Worm (Caenorhabditis elegans) whole organism, young adult: ENCODE measurements around the gene Y57A10C.8.

Experiments
- D2030.7 ChIP-seq: fragments of 200-800 bp; sonication (Bioruptor generic); IDR thresholded peaks from 2 replicates; pipeline ENCODE4 v1.3.6; 2022; ENCODE audit warnings: missing genetic modification reagents, missing genetic modification characterization, missing compliant biosample characterization
- F57A8.1 ChIP-seq: fragments of 200-800 bp; sonication (Bioruptor generic); optimal IDR thresholded peaks from 2 replicates; lab custom pipeline; 2018; ENCODE audit warnings: mild to moderate bottlenecking, missing genetic modification characterization, moderate library complexity, missing compliant biosample characterization
- Y56A3A.18 ChIP-seq: fragments of 200-800 bp; sonication (Bioruptor generic); IDR thresholded peaks from 2 replicates; pipeline ENCODE4 v1.3.6; 2022; ENCODE audit warnings: missing genetic modification reagents, missing genetic modification characterization, missing compliant biosample characterization
- ceh-79 ChIP-seq: sonication (generic microtip); optimal IDR thresholded peaks from 2 replicates; lab custom pipeline; 2017; ENCODE audit warnings: mild to moderate bottlenecking, missing genetic modification characterization, missing compliant biosample characterization
- hsf-1 ChIP-seq: fragments of 200-800 bp; sonication (Bioruptor generic); IDR thresholded peaks from 2 replicates; pipeline ENCODE4 v1.3.6; 2022; ENCODE audit warnings: missing genetic modification reagents, missing genetic modification characterization, missing compliant biosample characterization
- lin-54 ChIP-seq: fragments of 200-800 bp; sonication (Bioruptor generic); optimal IDR thresholded peaks from 2 replicates; lab custom pipeline; 2018; ENCODE audit warnings: mild to moderate bottlenecking, missing genetic modification characterization, missing compliant biosample characterization
- lsy-27 ChIP-seq: sonication (generic microtip); optimal IDR thresholded peaks from 2 replicates; lab custom pipeline; 2017; ENCODE audit warnings: missing genetic modification characterization, mild to moderate bottlenecking, missing compliant biosample characterization, antibody characterized with exemption, missing genotype, borderline replicate concordance; ENCODE audit not compliant: insufficient read depth
- madf-3 ChIP-seq: fragments of 200-800 bp; sonication (Bioruptor generic); IDR thresholded peaks from 2 replicates; pipeline ENCODE4 v1.3.6; 2022; ENCODE audit warnings: missing genetic modification reagents, missing genetic modification characterization, missing compliant biosample characterization
- repo-1 ChIP-seq: sonication (generic microtip); optimal IDR thresholded peaks from 2 replicates; lab custom pipeline; 2017; ENCODE audit warnings: mild to moderate bottlenecking, missing genetic modification characterization, missing compliant biosample characterization
- sdz-38 ChIP-seq: sonication (generic microtip); optimal IDR thresholded peaks from 2 replicates; lab custom pipeline; 2016; ENCODE audit warnings: missing genotype, missing genetic modification characterization, missing compliant biosample characterization
- xnd-1 ChIP-seq: sonication (generic microtip); optimal IDR thresholded peaks from 2 replicates; lab custom pipeline; 2016; ENCODE audit warnings: missing genotype, missing genetic modification reagents, missing genetic modification characterization, missing compliant biosample characterization
- zfh-2 ChIP-seq: fragments of 200-800 bp; sonication (Bioruptor generic); conservative IDR thresholded peaks from 2 replicates; pipeline ENCODE4 v1.3.6; 2022; ENCODE audit warnings: missing genetic modification reagents, missing genetic modification characterization, missing compliant biosample characterization
- zim-3 ChIP-seq: sonication (generic microtip); optimal IDR thresholded peaks from 2 replicates; lab custom pipeline; 2017; ENCODE audit warnings: mild to moderate bottlenecking, missing genetic modification characterization, moderate library complexity, missing compliant biosample characterization

Gene Y57A10C.8

ce11 chrII:12379430-12379829 lies 50.2 kb downstream of the Y57A10C.8 start, which contains the start of gene marc-5:
marc-5 (minus strand) TSS chrII:12379530.
- TF ChIP-seq F57A8.1 (GFP tag; lab: Kevin White, UChicago) (no peak), D2030.7 (GFP tag; lab: Robert Waterston, UW) (no peak), zim-3 (tag; lab: Kevin White, UChicago) (no peak), xnd-1 (tag; lab: Kevin White, UChicago) (no peak), hsf-1 (GFP tag; lab: Robert Waterston, UW) (no peak), zfh-2 (GFP tag; lab: Robert Waterston, UW) (no peak), Y56A3A.18 (GFP tag; lab: Robert Waterston, UW) (no peak), ceh-79 (tag; lab: Kevin White, UChicago) (no peak), madf-3 (GFP tag; lab: Robert Waterston, UW) (no peak)

- TF ChIP-seq repo-1 (no peak), lsy-27 (tag; lab: Kevin White, UChicago) (no peak), lin-54 (GFP tag; lab: Kevin White, UChicago) (no peak), sdz-38 (tag; lab: Kevin White, UChicago) (no peak)
Observed at ce11 chrII:12378793-12379192, 50.9 kb downstream of the Y57A10C.8 start.
